Fruit fly (Drosophila melanogaster) whole organism, embryonic: ENCODE results near the gene mRpL10.

Experiments used
- Adf1 ChIP-seq: fragments of 200-800 bp; sonication (Bioruptor generic); IDR thresholded peaks from 2 replicates; pipeline ENCODE4 v1.3.6; 2022; ENCODE audit warnings: missing biosample characterization, missing genetic modification characterization
- CG10274 ChIP-seq: fragments of 200-800 bp; sonication (Bioruptor generic); optimal IDR thresholded peaks from 3 replicates; lab custom pipeline; 2017; ENCODE audit warnings: missing biosample characterization, mild to moderate bottlenecking, missing genetic modification characterization
- CG11504 ChIP-seq: fragments of 200-800 bp; sonication (Bioruptor generic); optimal IDR thresholded peaks from 3 replicates; lab custom pipeline; 2019; ENCODE audit warnings: missing biosample characterization, mild to moderate bottlenecking, missing genetic modification characterization, moderate library complexity
- CG13296 ChIP-seq: fragments of 200-800 bp; sonication (Bioruptor generic); optimal IDR thresholded peaks from 3 replicates; lab custom pipeline; 2018; ENCODE audit warnings: missing biosample characterization, mild to moderate bottlenecking, missing genetic modification characterization
- CG17612 ChIP-seq: fragments of 200-800 bp; sonication (Bioruptor generic); IDR thresholded peaks from 2 replicates; pipeline ENCODE4 v1.3.6; 2022; ENCODE audit warnings: missing biosample characterization, missing genetic modification characterization
- CG2199 ChIP-seq: fragments of 200-800 bp; sonication (Bioruptor generic); IDR thresholded peaks from 3 replicates; pipeline ENCODE4 v1.3.6; 2022; ENCODE audit warnings: missing biosample characterization, missing genetic modification characterization
- CG32767 ChIP-seq: fragments of 200-800 bp; sonication (Bioruptor generic); IDR thresholded peaks from 2 replicates; pipeline ENCODE4 v1.3.6; 2022; ENCODE audit warnings: missing biosample characterization, missing genetic modification characterization
- CG32772 ChIP-seq: fragments of 200-800 bp; sonication (Bioruptor generic); IDR thresholded peaks from 2 replicates; pipeline ENCODE4 v1.3.6; 2022; ENCODE audit warnings: missing biosample characterization, missing genetic modification characterization
- CG4360 ChIP-seq: fragments of 200-800 bp; sonication (Bioruptor generic); IDR thresholded peaks from 2 replicates; pipeline ENCODE4 v1.3.6; 2022; ENCODE audit warnings: missing biosample characterization, missing genetic modification characterization
- CG43689 ChIP-seq: fragments of 200-800 bp; sonication (Bioruptor generic); IDR thresholded peaks from 2 replicates; pipeline ENCODE4 v1.3.6; 2022; ENCODE audit warnings: missing biosample characterization, missing genetic modification characterization
- CG5245 ChIP-seq: fragments of 200-800 bp; sonication (Bioruptor generic); optimal IDR thresholded peaks from 3 replicates; lab custom pipeline; 2016; ENCODE audit warnings: missing biosample characterization, missing genetic modification characterization
- CG6813 ChIP-seq: fragments of 200-800 bp; sonication (Bioruptor generic); optimal IDR thresholded peaks from 2 replicates; lab custom pipeline; 2017; ENCODE audit warnings: missing biosample characterization, missing genetic modification characterization, mild to moderate bottlenecking, moderate library complexity, missing genetic modification reagents
- CG7786 ChIP-seq: fragments of 200-800 bp; sonication (Bioruptor generic); optimal IDR thresholded peaks from 2 replicates; lab custom pipeline; 2016; ENCODE audit warnings: missing biosample characterization, missing genetic modification characterization
- CG8281 ChIP-seq: fragments of 200-800 bp; sonication (Bioruptor generic); optimal IDR thresholded peaks from 2 replicates; lab custom pipeline; 2018; ENCODE audit warnings: missing biosample characterization, mild to moderate bottlenecking, missing genetic modification characterization, moderate library complexity
- CG9437 ChIP-seq: fragments of 200-800 bp; sonication (Bioruptor generic); optimal IDR thresholded peaks from 2 replicates; lab custom pipeline; 2018; ENCODE audit warnings: missing biosample characterization, mild to moderate bottlenecking, missing genetic modification characterization
- CG9727 ChIP-seq: fragments of 200-800 bp; sonication (Bioruptor generic); optimal IDR thresholded peaks from 3 replicates; lab custom pipeline; 2017; ENCODE audit warnings: missing biosample characterization, mild to moderate bottlenecking, missing genetic modification characterization
- Dbx ChIP-seq: fragments of 200-800 bp; sonication (Bioruptor generic); IDR thresholded peaks from 3 replicates; pipeline ENCODE4 v1.3.6; 2022; ENCODE audit warnings: missing biosample characterization, missing genetic modification characterization
- Eip74EF ChIP-seq, 2 experiments: fragments of 200-800 bp in 1 of 2; fragments of >200 bp in 1 of 2; sonication (Bioruptor generic) in 1 of 2; optimal IDR thresholded peaks; 2 replicates each; lab custom pipeline; 2017 to 2019; ENCODE audit warnings: missing biosample characterization in 2 of 2, missing genetic modification characterization in 2 of 2, mild to moderate bottlenecking in 1 of 2, moderate library complexity in 1 of 2
- Lhr ChIP-seq: fragments of 200-800 bp; sonication (Bioruptor generic); optimal IDR thresholded peaks from 3 replicates; lab custom pipeline; 2017; ENCODE audit warnings: mild to moderate bottlenecking, missing biosample characterization, missing genetic modification reagents, missing genetic modification characterization
- Med ChIP-seq: fragments of 200-800 bp; sonication (Bioruptor generic); peaks from one replicate; lab custom pipeline; 2016; ENCODE audit warnings: missing biosample characterization, missing genetic modification characterization, mild to moderate bottlenecking, inconsistent platforms, moderate library complexity
- Pdp1 ChIP-seq, 2 experiments: fragments of 200-800 bp; sonication (Bioruptor generic); optimal IDR thresholded peaks; 3 replicates each; lab custom pipeline; 2016; ENCODE audit warnings: missing biosample characterization in 2 of 2, missing genetic modification characterization in 2 of 2, mild to moderate bottlenecking in 1 of 2, moderate library complexity in 1 of 2
- Taf1 ChIP-seq: fragments of 200-800 bp; sonication (Bioruptor generic); IDR thresholded peaks from 2 replicates; pipeline ENCODE4 v1.3.6; 2022; ENCODE audit warnings: missing biosample characterization, missing genetic modification characterization
- Trl ChIP-seq, 3 experiments: fragments of >200 bp in 2 of 3; fragments of 200-800 bp in 1 of 3; sonication (Bioruptor generic) in 1 of 3; optimal IDR thresholded peaks; 2 replicates in 1 of 3; 3 replicates in 2 of 3; lab custom pipeline; 2016 to 2017; ENCODE audit warnings: missing biosample characterization in 1 of 3, missing genetic modification characterization in 1 of 3
- abd-A ChIP-seq: fragments of 200-800 bp; sonication (Bioruptor generic); optimal IDR thresholded peaks from 3 replicates; lab custom pipeline; 2019; ENCODE audit warnings: missing biosample characterization, mild to moderate bottlenecking, missing genetic modification characterization, moderate library complexity
- chinmo ChIP-seq: fragments of 200-800 bp; sonication (Bioruptor generic); IDR thresholded peaks from 4 replicates; pipeline ENCODE4 v1.3.6; 2022; ENCODE audit warnings: missing biosample characterization, missing genetic modification characterization; ENCODE audit not compliant: partially characterized antibody
- ewg ChIP-seq: fragments of 200-800 bp; sonication (Bioruptor generic); optimal IDR thresholded peaks from 3 replicates; lab custom pipeline; 2017; ENCODE audit warnings: mild to moderate bottlenecking, missing biosample characterization, missing genetic modification reagents, missing genetic modification characterization
- mirr ChIP-seq: fragments of 200-800 bp; sonication (Bioruptor generic); optimal IDR thresholded peaks from 3 replicates; lab custom pipeline; 2018; ENCODE audit warnings: missing biosample characterization, mild to moderate bottlenecking, missing genetic modification characterization
- nerfin-1 ChIP-seq: fragments of 200-800 bp; sonication (Bioruptor generic); optimal IDR thresholded peaks from 3 replicates; lab custom pipeline; 2019; ENCODE audit warnings: missing biosample characterization, mild to moderate bottlenecking, missing genetic modification characterization, moderate library complexity
- onecut ChIP-seq: fragments of 200-800 bp; sonication (Bioruptor generic); IDR thresholded peaks from 2 replicates; pipeline ENCODE4 v1.3.6; 2022; ENCODE audit warnings: missing biosample characterization, missing genetic modification characterization
- pros ChIP-seq: fragments of 200-800 bp; sonication (Bioruptor generic); optimal IDR thresholded peaks from 3 replicates; lab custom pipeline; 2019; ENCODE audit warnings: missing biosample characterization, mild to moderate bottlenecking, missing genetic modification characterization, moderate library complexity
- scrt ChIP-seq: fragments of 200-800 bp; sonication (Bioruptor generic); optimal IDR thresholded peaks from 2 replicates; lab custom pipeline; 2018; ENCODE audit warnings: missing biosample characterization, mild to moderate bottlenecking, missing genetic modification characterization, moderate library complexity
- sens ChIP-seq: fragments of 200-800 bp; sonication (Bioruptor generic); peaks from one replicate; lab custom pipeline; 2016; ENCODE audit warnings: missing biosample characterization, missing genetic modification characterization
- sim ChIP-seq: fragments of 200-800 bp; sonication (Bioruptor generic); IDR thresholded peaks from 2 replicates; pipeline ENCODE4 v1.3.6; 2022; ENCODE audit warnings: missing biosample characterization, missing genetic modification characterization
- slou ChIP-seq: fragments of 200-800 bp; sonication (Bioruptor generic); optimal IDR thresholded peaks from 3 replicates; lab custom pipeline; 2016; ENCODE audit warnings: missing biosample characterization, missing genetic modification characterization
- trh ChIP-seq: fragments of 200-800 bp; sonication (Bioruptor generic); optimal IDR thresholded peaks from 2 replicates; lab custom pipeline; 2016; ENCODE audit warnings: missing biosample characterization, missing genetic modification characterization
- yki ChIP-seq: fragments of >200 bp; optimal IDR thresholded peaks from 3 replicates; lab custom pipeline; 2018

Gene mRpL10

dm6 chr2L:175727-176126 lies 27.9 kb upstream of the mRpL10 start:
- TF ChIP-seq Dbx (GFP tag; lab: Robert Waterston, UW) (no peak), CG2199 (GFP tag; lab: Robert Waterston, UW) (0 out of 3 replicates have a peak, but pooled peaks have one; percentile 48), sens (peak; percentile 40), Eip74EF (GFP tag; optimal IDR thresholded peaks at IDR 0.05; lab: Kevin White, UChicago) (peak in 1 of 2 experiments; percentile 90)

dm6 chr2L:179119-179518 lies 24.5 kb upstream of the mRpL10 start:
- peak; percentile 35 for TF ChIP-seq abd-A (tag; lab: Kevin White, UChicago)
- peak; percentile 74 for TF ChIP-seq nerfin-1
- TF ChIP-seq CG10274: no peak
- peak; percentile 24 for TF ChIP-seq CG11504 (tag; lab: Kevin White, UChicago)
- TF ChIP-seq CG9727 (GFP tag; lab: Kevin White, UChicago): no peak
- TF ChIP-seq Adf1 (GFP tag; lab: Robert Waterston, UW): 0 out of 2 replicates have a peak, but pooled peaks have one; percentile 6
- TF ChIP-seq CG9437 (GFP tag; lab: Kevin White, UChicago): no peak
- no peak for TF ChIP-seq CG17612 (GFP tag; lab: Robert Waterston, UW)
- TF ChIP-seq Trl (optimal IDR thresholded peaks at IDR 0.05; lab: Kevin White, UChicago): peak in 1 of 2 experiments; percentile 17
- no peak for TF ChIP-seq Trl (GFP tag; optimal IDR thresholded peaks at IDR 0.05; lab: Kevin White, UChicago)
- TF ChIP-seq CG8281 (tag; lab: Kevin White, UChicago): no peak
- no peak for TF ChIP-seq CG43689 (GFP tag; lab: Robert Waterston, UW)
- peak; percentile 11 for TF ChIP-seq pros (GFP tag; lab: Kevin White, UChicago)
- TF ChIP-seq CG5245: no peak
- no peak for TF ChIP-seq yki
- TF ChIP-seq CG7786 (GFP tag; lab: Kevin White, UChicago): no peak
- no peak for TF ChIP-seq CG13296 (GFP tag; lab: Kevin White, UChicago)
- TF ChIP-seq Med (GFP tag; lab: Kevin White, UChicago): peak; percentile 56
- no peak for TF ChIP-seq CG32767 (GFP tag; lab: Robert Waterston, UW)
- TF ChIP-seq CG4360 (GFP tag; lab: Robert Waterston, UW): peak; percentile 42
- 0 out of 4 replicates have a peak, but pooled peaks have one; percentile 64 for TF ChIP-seq chinmo (GFP tag; lab: Robert Waterston, UW)
- TF ChIP-seq CG32772 (GFP tag; lab: Robert Waterston, UW): no peak
- TF ChIP-seq sim (GFP tag; lab: Robert Waterston, UW): no peak
- TF ChIP-seq Pdp1 (GFP tag; optimal IDR thresholded peaks at IDR 0.05; lab: Kevin White, UChicago): peak in 1 of 2 experiments; percentile 66
- TF ChIP-seq slou: no peak

dm6 chr2L:181020-181419 lies 22.6 kb upstream of the mRpL10 start:
- TF ChIP-seq CG11504 (tag; lab: Kevin White, UChicago) (peak; percentile 94), scrt (GFP tag; lab: Kevin White, UChicago) (peak; percentile 86), CG2199 (GFP tag; lab: Robert Waterston, UW) (0 out of 3 replicates have a peak, but pooled peaks have one; percentile 27), mirr (GFP tag; lab: Kevin White, UChicago) (no peak), CG4360 (GFP tag; lab: Robert Waterston, UW) (0 out of 2 replicates have a peak, but pooled peaks have one; percentile 36), trh (GFP tag; lab: Kevin White, UChicago) (no peak), onecut (GFP tag; lab: Robert Waterston, UW) (peak; percentile 83), abd-A (tag; lab: Kevin White, UChicago) (peak; percentile 84), Lhr (GFP tag; lab: Kevin White, UChicago) (no peak), ewg (peak; percentile 51), Taf1 (GFP tag; lab: Robert Waterston, UW) (no peak), nerfin-1 (peak; percentile 3), CG6813 (GFP tag; lab: Kevin White, UChicago) (no peak)
